Fruit fly (Drosophila melanogaster) S2 (cell line): Measurements from ENCODE around the gene CG12499.

Experiments used
- CG8478 ChIP-seq: fragments of >200 bp; optimal IDR thresholded peaks from 2 replicates; lab custom pipeline; 2018
- CTCF ChIP-seq, 2 experiments: fragments of >200 bp; optimal IDR thresholded peaks; 2 replicates each; lab custom pipeline; 2018

Gene CG12499

DNA sequence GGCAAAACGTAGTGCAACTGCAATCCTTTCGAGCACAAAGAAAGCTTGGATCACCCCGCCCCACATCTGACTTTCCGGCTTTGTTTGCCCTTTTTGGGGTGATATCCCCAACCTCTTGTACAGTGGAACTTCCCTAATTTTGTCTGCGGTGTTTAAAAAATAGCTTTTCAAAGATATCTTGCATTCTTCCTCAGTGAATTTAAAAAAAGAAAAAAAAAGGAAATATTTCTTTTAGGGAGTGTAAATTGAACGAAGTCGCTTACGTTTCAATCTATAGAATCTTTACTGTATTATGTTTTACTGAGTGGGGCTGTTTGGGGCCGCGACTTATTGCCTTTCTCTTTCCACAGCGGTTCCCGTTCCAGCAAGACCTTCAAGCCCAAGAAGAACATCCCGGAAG lies 24.8 kb downstream of the CG12499 start:
- TF ChIP-seq CG8478 (lab: Kevin White, UChicago), result no peak
- no peak for TF ChIP-seq CTCF (optimal IDR thresholded peaks at IDR 0.05; lab: Kevin White, UChicago)

DNA sequence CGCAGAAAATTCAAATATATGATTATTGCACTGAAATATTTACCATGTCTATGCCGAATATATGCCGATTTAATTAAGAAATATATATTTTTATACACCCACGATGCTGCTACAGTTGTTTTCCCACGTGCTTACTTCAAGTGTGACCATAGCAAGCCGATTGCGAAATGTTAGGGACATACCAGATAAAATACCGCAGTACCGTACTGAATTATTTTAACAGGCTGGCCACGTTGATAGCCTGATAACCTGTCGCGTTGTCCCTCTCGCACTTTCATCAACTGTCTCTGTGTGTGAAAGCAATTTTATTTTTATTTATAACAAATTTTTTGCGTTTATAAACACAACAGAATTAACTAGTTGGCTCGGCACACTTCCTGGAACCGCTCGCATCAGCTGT lies 25.5 kb downstream of the CG12499 start, which contains the start of the genes Nop56 and mats:
Nop56 (minus strand) TSS at position 158 of the 400 bp plus-strand sequence.
mats (plus strand) TSS at position 251 of the 400 bp plus-strand sequence.
- TF ChIP-seq CTCF (optimal IDR thresholded peaks at IDR 0.05; lab: Kevin White, UChicago) (peak in 1 of 2 experiments; percentile 24), CG8478 (lab: Kevin White, UChicago) (no peak)

DNA sequence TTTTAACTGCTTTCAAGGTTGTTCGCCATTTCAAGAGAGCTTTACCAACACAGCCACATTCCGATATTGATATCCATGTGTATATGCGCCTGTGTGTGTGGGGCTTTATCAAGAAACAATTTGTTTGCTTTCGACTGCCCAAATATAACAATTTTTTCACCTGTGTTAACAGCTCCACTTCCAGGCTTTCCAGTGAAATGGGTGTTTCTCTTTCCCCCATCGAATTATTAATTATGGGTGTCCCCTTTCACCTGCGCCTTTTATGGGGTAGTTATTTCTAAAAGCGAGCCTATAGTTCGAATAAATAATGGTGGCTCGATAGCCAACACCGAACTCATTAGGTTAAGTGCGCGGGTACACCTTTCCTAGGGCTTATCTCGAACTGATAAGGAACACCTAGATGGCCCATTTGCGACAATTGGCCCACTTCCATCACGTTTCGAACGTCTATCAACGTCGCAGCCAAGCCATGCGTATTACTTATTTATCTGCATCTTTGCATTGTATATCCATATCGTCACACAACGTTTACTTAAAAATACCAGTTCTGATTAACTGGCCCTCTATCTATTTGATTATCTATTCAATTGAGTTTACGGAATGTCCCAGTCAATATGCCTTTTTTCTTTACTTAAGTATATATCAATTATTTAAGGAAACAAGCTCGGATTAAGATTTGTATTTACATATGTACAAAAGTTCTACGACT lies 34.4 kb downstream of the CG12499 start:
- no peak for TF ChIP-seq CG8478 (lab: Kevin White, UChicago)
- TF ChIP-seq CTCF (optimal IDR thresholded peaks at IDR 0.05; lab: Kevin White, UChicago), result no peak

DNA sequence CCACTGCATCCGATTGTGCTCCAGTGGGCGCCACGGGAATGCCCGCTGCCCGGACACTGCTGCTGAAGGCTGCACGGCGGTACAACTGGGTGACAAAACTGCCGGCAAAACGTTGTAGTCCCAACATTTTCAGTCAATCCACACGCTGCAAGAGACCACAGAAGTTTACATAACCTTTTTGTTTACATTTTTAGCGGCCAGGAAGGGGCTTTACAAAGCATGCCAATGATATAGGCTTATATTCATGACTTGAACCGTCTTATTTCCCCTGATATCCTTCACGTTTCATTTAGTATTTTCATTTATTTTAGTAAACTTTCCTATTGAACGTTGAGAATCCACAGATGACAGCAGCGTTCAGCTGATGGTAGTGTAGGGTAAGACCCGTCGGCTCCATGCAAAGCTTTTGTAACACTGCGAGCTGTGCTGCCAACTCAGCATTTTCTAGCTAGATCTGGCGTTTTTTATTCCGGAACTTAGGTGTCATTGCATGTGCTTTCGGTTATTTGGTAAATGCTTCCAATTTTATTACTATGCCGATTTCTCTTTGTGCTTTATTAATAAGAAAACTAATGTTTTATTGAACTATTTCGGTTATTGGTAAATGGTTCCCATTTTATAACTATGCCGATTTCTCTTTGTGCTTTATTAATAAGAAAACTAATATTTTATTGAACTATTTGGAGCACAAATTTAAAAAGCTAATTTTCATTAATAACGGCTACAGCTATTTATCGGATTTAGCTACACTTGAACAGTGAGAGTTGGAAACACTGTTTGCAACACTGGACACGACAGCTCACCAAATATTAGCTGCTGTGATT lies 35.6 kb downstream of the CG12499 start, which contains the start of the genes CG13850 and lqfR:
CG13850 (minus strand) TSS at position 379 of the 824 bp plus-strand sequence.
lqfR (plus strand) TSS at position 765 of the 824 bp plus-strand sequence.
- no peak for TF ChIP-seq CTCF (optimal IDR thresholded peaks at IDR 0.05; lab: Kevin White, UChicago)
- TF ChIP-seq CG8478 (lab: Kevin White, UChicago), result no peak

DNA sequence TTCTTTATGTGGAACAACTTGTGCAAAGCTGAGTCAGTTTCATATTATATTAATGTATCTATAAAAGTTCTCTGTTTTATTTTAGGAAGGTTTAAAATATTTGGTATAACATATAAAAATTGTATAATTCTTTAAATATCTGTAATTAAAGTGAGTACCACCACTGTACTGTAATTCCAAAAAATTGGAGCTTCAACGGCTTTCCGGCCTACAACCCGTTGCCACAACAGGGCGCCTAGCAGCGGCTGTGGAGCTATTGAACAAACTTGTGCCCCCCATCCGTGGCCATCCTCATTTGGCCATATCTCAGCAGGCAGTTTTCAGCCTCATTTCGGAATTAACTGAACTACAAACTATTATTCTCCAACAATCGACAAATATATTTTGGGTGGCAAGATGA lies 40.7 kb downstream of the CG12499 start, which contains the start of gene CG13855:
CG13855 (plus strand) TSS at position 301 of the 400 bp plus-strand sequence.
- TF ChIP-seq CG8478 (lab: Kevin White, UChicago), result no peak
- no peak for TF ChIP-seq CTCF (optimal IDR thresholded peaks at IDR 0.05; lab: Kevin White, UChicago)

DNA sequence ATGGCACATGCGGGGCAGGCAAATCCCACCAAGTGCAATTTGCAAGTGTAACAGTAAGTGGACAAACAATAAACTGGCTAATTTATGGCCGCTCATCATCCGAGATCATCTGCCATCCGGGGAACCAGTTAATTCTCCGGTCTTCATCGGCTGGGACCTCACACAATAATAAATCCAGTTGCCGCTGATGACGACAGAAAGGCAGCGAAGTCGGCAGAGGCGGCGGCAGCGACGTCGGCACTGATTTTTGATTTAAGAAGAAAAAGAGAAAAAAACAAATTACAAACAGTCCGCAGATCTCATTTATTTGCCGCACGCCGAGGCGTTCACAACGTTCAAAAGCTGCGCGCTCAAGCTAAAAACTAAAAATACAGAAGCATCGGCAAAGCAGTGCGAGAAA lies 44.0 kb downstream of the CG12499 start, which contains the start of gene CG13856:
CG13856 (plus strand) TSS at position 301 of the 400 bp plus-strand sequence.
- TF ChIP-seq CTCF (optimal IDR thresholded peaks at IDR 0.05; lab: Kevin White, UChicago) (no peak), CG8478 (lab: Kevin White, UChicago) (no peak)

DNA sequence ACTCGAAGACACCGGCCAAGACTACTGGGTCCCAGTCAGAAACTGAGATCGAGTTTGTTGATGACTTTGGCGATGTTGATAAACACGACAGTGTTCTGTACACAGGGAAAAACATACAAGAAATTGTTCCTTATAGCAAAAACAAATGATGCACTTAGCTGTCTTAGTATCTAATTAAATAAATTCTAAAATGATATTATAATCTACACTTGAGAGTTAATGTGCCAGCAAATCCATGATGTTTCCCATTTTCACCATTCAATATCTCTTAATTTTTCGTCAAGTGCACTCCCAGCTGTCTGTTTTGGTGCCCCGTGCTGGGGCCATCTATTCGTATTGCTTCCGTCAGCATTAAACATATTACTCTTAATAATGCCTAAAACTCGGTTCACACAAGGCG lies 46.1 kb downstream of the CG12499 start:
- no peak for TF ChIP-seq CG8478 (lab: Kevin White, UChicago)
- TF ChIP-seq CTCF (optimal IDR thresholded peaks at IDR 0.05; lab: Kevin White, UChicago), result no peak

DNA sequence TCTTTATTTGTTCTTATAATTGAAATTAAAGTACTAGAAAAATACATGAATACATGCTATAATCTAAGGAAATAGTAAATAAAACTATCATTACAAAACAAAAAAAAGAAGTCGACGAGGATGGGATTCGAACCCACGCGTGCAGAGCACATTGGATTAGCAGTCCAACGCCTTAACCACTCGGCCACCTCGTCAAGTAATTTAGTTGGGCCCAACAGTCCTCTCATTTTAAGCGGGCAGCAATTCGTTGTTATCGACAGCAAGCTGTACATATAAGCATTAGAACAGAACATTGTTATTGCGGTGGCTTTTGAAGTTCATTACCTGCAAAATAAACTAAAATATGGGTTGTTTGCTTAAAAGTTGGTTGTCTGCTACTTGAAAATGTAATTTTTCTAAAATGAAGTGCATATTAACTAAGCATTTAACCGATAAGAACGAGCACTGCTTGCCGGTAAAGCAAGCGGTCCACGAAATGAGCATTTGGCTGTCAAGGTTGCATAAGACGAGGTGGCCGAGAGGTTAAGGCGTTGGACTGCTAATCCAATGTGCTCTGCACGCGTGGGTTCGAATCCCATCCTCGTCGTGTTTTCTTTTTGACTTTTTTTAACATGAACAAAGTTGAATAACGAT lies 49.2 kb downstream of the CG12499 start:
- TF ChIP-seq CG8478 (lab: Kevin White, UChicago) (no peak), CTCF (optimal IDR thresholded peaks at IDR 0.05; lab: Kevin White, UChicago) (no peak)

DNA sequence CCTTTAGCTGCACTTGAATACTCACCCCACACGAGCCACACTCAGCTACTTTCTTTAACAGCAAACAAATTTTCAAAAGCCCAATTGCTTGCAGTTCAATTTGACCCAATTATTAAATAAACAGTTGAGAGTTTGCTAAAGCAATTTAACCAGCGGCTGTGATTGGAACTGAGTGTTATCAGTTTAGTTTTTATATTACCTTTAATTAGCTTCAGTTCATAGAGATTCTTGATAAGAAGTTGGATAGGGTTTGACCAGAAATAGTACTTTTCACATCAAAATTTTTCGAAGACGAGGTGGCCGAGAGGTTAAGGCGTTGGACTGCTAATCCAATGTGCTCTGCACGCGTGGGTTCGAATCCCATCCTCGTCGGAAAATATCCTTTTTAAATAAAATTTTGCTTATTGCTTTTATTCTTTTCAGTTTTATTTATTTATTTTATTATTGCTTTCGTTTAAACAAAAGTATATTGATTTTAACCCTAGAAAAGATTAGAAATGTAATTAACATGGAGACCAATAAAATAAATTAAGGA lies 50.1 kb downstream of the CG12499 start:
- no peak for TF ChIP-seq CG8478 (lab: Kevin White, UChicago)
- TF ChIP-seq CTCF (optimal IDR thresholded peaks at IDR 0.05; lab: Kevin White, UChicago), result no peak

DNA sequence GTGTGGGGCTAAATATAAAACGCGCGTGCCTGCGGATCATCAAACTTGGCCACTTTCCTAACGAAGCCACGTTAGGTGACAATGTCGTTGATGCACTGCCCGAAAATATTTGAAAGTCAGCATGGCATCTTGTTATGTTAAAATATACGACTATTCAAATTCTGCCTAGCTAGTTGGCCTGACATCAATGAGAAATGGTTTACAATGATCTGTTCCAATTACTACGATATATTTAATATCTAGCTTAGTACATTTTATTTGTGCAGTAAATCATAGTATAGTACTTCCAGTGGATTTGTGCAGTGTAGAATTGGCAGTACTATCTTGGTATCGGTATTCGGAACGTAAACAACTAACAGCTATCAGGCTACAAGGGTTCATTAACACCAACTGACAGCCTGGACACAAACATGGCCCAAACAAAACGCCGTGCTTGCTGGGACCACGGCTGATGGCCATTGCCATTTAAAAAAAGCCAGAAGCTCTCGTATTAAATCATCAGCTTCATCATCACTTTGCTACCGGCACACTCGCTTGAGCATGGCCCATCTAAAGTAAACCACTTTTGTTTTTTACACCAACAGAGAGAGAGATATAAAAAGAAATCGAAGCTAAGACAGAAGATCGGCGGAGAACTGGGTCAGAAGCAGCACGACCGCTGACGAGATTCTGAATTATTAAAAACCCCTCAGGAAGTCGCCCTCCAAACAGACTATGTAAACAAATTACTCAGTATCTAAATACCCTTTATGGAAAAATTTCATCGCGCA lies 50.8 kb downstream of the CG12499 start:
- TF ChIP-seq CG8478 (lab: Kevin White, UChicago) (no peak), CTCF (optimal IDR thresholded peaks at IDR 0.05; lab: Kevin White, UChicago) (no peak)

DNA sequence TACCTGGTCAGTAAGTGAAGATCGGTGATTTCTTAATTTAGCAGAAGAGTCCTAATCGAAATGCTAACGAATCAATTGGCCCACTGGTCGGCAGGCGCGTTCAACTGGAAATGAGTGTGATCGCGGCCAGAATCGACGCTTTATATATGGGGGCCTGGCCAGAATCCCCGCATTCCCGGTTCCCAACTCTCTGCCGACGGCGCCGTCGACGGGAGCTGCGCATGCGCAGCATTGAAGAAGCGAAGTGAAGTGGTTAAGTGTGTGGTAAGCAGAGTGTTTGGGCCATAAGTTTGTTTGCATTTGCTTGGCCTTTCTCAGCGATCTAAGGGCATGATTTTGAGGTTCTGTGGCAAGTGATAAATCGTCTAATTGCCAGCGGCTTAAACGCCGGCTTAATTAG lies 52.4 kb downstream of the CG12499 start, which contains the start of gene CG13857:
CG13857 (minus strand) TSS at position 101 of the 400 bp plus-strand sequence.
- TF ChIP-seq CG8478 (lab: Kevin White, UChicago) (no peak), CTCF (optimal IDR thresholded peaks at IDR 0.05; lab: Kevin White, UChicago) (no peak)
